2 worm cellular contexts compared by ENCODE assay signal in the genomic region with DNA sequence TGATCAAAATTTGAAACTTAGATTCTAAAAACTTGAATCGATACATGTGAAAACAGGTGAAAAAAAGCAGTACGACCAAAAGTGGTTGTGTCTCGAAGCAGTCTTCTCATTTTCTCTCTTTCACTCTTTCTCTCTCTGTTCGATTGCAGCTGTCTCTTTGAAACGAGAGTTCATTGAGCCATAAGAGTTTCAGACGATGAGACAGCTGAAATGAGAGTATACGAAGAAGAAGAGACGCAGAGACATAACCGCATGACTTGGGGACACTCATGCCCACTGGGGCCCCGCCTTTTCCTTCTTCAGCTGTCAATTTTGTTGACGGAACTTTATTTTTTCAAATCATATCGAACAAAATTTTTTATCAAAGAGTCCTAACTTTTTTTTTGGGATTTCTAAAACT.
TF ChIP-seq lines count a peak whose summit lies in the region.

No protein-coding gene starts in this region.

TF ChIP-seq in whole organism, L1 larva, 84 proteins besides CTCF, POLR2A, EP300 and RAD21 (continued from another document):
- no peak for TF ChIP-seq aha-1 (tag; optimal IDR thresholded peaks at IDR 0.05; lab: Kevin White, UChicago)
- peak; percentile 1 for TF ChIP-seq lin-15B (tag; optimal IDR thresholded peaks at IDR 0.05; lab: Kevin White, UChicago)
- no peak for TF ChIP-seq nhr-84 (tag; optimal IDR thresholded peaks at IDR 0.05; lab: Kevin White, UChicago)
- TF ChIP-seq egl-13 (tag; optimal IDR thresholded peaks at IDR 0.05; lab: Kevin White, UChicago), result peak; percentile 55
- no peak for TF ChIP-seq nhr-76 (tag; optimal IDR thresholded peaks at IDR 0.05; lab: Kevin White, UChicago)
- no peak for TF ChIP-seq unc-98 (GFP tag; IDR thresholded peaks at IDR 0.05; lab: Robert Waterston, UW)
- TF ChIP-seq ama-1 (optimal IDR thresholded peaks at IDR 0.05; lab: Kevin White, UChicago), result peak; percentile 6
- no peak for TF ChIP-seq unc-62 (GFP tag; optimal IDR thresholded peaks at IDR 0.05; lab: Kevin White, UChicago)
- TF ChIP-seq unc-30 (tag; optimal IDR thresholded peaks at IDR 0.05; lab: Kevin White, UChicago), result no peak
- peak; percentile 30 for TF ChIP-seq nhr-237 (tag; optimal IDR thresholded peaks at IDR 0.05; lab: Kevin White, UChicago)
- peak; percentile 5 to 90 (median 86) for TF ChIP-seq ceh-82 (tag; optimal IDR thresholded peaks at IDR 0.05; lab: Kevin White, UChicago)
- TF ChIP-seq C16A3.4 (tag; optimal IDR thresholded peaks at IDR 0.05; lab: Kevin White, UChicago), result peak; percentile 71
- TF ChIP-seq nhr-20 (tag; optimal IDR thresholded peaks at IDR 0.05; lab: Kevin White, UChicago), result peak; percentile 91
- peak; percentile 72 for TF ChIP-seq unc-86 (tag; optimal IDR thresholded peaks at IDR 0.05; lab: Kevin White, UChicago)
- TF ChIP-seq fos-1 (tag; optimal IDR thresholded peaks at IDR 0.05; lab: Kevin White, UChicago), result peak; percentile 86
- peak; percentile 40 to 54 for TF ChIP-seq egl-27 (tag; optimal IDR thresholded peaks at IDR 0.05; lab: Kevin White, UChicago)
- TF ChIP-seq fkh-8 (tag; optimal IDR thresholded peaks at IDR 0.05; lab: Kevin White, UChicago), result peak; percentile 89
- TF ChIP-seq lir-3 (tag; optimal IDR thresholded peaks at IDR 0.05; lab: Kevin White, UChicago; ENCODE audit: poor library complexity), result peak; percentile 62
- TF ChIP-seq hpl-2 (GFP tag; optimal IDR thresholded peaks at IDR 0.05; lab: Kevin White, UChicago), result peak; percentile 44
- TF ChIP-seq ceh-63 (GFP tag; optimal IDR thresholded peaks at IDR 0.05; lab: Kevin White, UChicago), result no peak
- TF ChIP-seq efl-1 (optimal IDR thresholded peaks at IDR 0.05; lab: Kevin White, UChicago), result peak; percentile 83 to 91
- TF ChIP-seq efl-1 (GFP tag; optimal IDR thresholded peaks at IDR 0.05 in 1 of 2; lab: Kevin White, UChicago), result peak; percentile 63 to 96
- no peak for TF ChIP-seq vab-15 (tag; optimal IDR thresholded peaks at IDR 0.05; lab: Kevin White, UChicago)
- peak; percentile 86 for TF ChIP-seq swsn-7 (tag; optimal IDR thresholded peaks at IDR 0.05; lab: Kevin White, UChicago)
- TF ChIP-seq grh-1 (GFP tag; IDR thresholded peaks at IDR 0.05; lab: Robert Waterston, UW), result peak; percentile 80
- peak; percentile 51 for TF ChIP-seq F16B12.6 (tag; optimal IDR thresholded peaks at IDR 0.05; lab: Kevin White, UChicago)
- peak; percentile 68 to 84 for TF ChIP-seq lin-35 (GFP tag; optimal IDR thresholded peaks at IDR 0.05; lab: Kevin White, UChicago)
- peak; percentile 53 for TF ChIP-seq elt-2 (tag; optimal IDR thresholded peaks at IDR 0.05; lab: Kevin White, UChicago)
- peak; percentile 49 for TF ChIP-seq nhr-77 (tag; optimal IDR thresholded peaks at IDR 0.05; lab: Kevin White, UChicago)
- TF ChIP-seq dsc-1 (tag; optimal IDR thresholded peaks at IDR 0.05; lab: Kevin White, UChicago), result peak; percentile 48
- TF ChIP-seq fkh-10 (GFP tag; optimal IDR thresholded peaks at IDR 0.05; lab: Kevin White, UChicago), result peak; percentile 2
- TF ChIP-seq pag-3 (tag; optimal IDR thresholded peaks at IDR 0.05; lab: Kevin White, UChicago; ENCODE audit: borderline replicate concordance, insufficient read depth), result no peak
- TF ChIP-seq mdl-1 (tag; optimal IDR thresholded peaks at IDR 0.05; lab: Kevin White, UChicago), result peak; percentile 14 to 92
- peak; percentile 80 for TF ChIP-seq xbp-1 (tag; optimal IDR thresholded peaks at IDR 0.05; lab: Kevin White, UChicago)
- TF ChIP-seq lin-39 (tag; optimal IDR thresholded peaks at IDR 0.05; lab: Kevin White, UChicago), result peak; percentile 60
- peak in 2 of 6 experiments; percentile 63 to 82 for TF ChIP-seq elt-3 (tag; optimal IDR thresholded peaks at IDR 0.05; lab: Kevin White, UChicago)
- TF ChIP-seq mef-2 (tag; optimal IDR thresholded peaks at IDR 0.05; lab: Kevin White, UChicago), result peak; percentile 66
- TF ChIP-seq zag-1 (tag; optimal IDR thresholded peaks at IDR 0.05; lab: Kevin White, UChicago), result no peak
- TF ChIP-seq nhr-71 (tag; optimal IDR thresholded peaks at IDR 0.05; lab: Kevin White, UChicago), result peak; percentile 96

TF ChIP-seq in whole organism, L4 larva, 104 proteins besides CTCF, POLR2A, EP300 and RAD21 (continued from another document):
- TF ChIP-seq aly-2 (tag; optimal IDR thresholded peaks at IDR 0.05; lab: Kevin White, UChicago) (no peak), nhr-41 (GFP tag; IDR thresholded peaks at IDR 0.05; lab: Robert Waterston, UW) (no peak), dve-1 (tag; optimal IDR thresholded peaks at IDR 0.05; lab: Kevin White, UChicago; ENCODE audit: insufficient read depth) (peak; percentile 62), egl-27 (tag; optimal IDR thresholded peaks at IDR 0.05; lab: Kevin White, UChicago) (no peak), unc-39 (tag; optimal IDR thresholded peaks at IDR 0.05; lab: Kevin White, UChicago) (no peak), skn-1 (tag; optimal IDR thresholded peaks at IDR 0.05; lab: Kevin White, UChicago) (no peak), ZK546.5 (tag; optimal IDR thresholded peaks at IDR 0.05; lab: Kevin White, UChicago) (no peak), zag-1 (tag; optimal IDR thresholded peaks at IDR 0.05; lab: Kevin White, UChicago) (no peak), mes-2 (tag; optimal IDR thresholded peaks at IDR 0.05; lab: Kevin White, UChicago; ENCODE audit: poor library complexity, severe bottlenecking) (peak; percentile 82), daf-19 (GFP tag; conservative IDR thresholded peaks at IDR 0.05; lab: Robert Waterston, UW) (no peak), hif-1 (tag; optimal IDR thresholded peaks at IDR 0.05; lab: Kevin White, UChicago) (peak in 1 of 2 experiments; percentile 71), spr-1 (tag; optimal IDR thresholded peaks at IDR 0.05; lab: Kevin White, UChicago) (peak; percentile 65), nhr-237 (tag; optimal IDR thresholded peaks at IDR 0.05; lab: Kevin White, UChicago) (no peak), F10B5.3 (tag; optimal IDR thresholded peaks at IDR 0.05; lab: Kevin White, UChicago) (no peak), mep-1 (tag; optimal IDR thresholded peaks at IDR 0.05; lab: Kevin White, UChicago) (peak; percentile 82), saeg-2 (GFP tag; IDR thresholded peaks at IDR 0.05; lab: Robert Waterston, UW) (no peak), lin-39 (tag; optimal IDR thresholded peaks at IDR 0.05; lab: Kevin White, UChicago) (no peak), tag-97 (GFP tag; IDR thresholded peaks at IDR 0.05; lab: Robert Waterston, UW) (no peak), nhr-102 (tag; optimal IDR thresholded peaks at IDR 0.05; lab: Kevin White, UChicago) (no peak), madf-5 (GFP tag; IDR thresholded peaks at IDR 0.05; lab: Robert Waterston, UW) (no peak), vab-7 (GFP tag; IDR thresholded peaks at IDR 0.05; lab: Robert Waterston, UW) (no peak), F37D6.2 (tag; optimal IDR thresholded peaks at IDR 0.05; lab: Kevin White, UChicago) (peak; percentile 29), sdz-12 (GFP tag; optimal IDR thresholded peaks at IDR 0.05; lab: Kevin White, UChicago) (no peak), dmd-9 (GFP tag; IDR thresholded peaks at IDR 0.05; lab: Robert Waterston, UW) (no peak), lin-13 (GFP tag; optimal IDR thresholded peaks at IDR 0.05; lab: Kevin White, UChicago) (peak; percentile 19), nhr-111 (GFP tag; optimal IDR thresholded peaks at IDR 0.05; lab: Kevin White, UChicago) (no peak), ceh-20 (GFP tag; IDR thresholded peaks at IDR 0.05; lab: Robert Waterston, UW) (peak; percentile 85; the same call in 1 of the 2 replicates), Y5F2A.4 (GFP tag; optimal IDR thresholded peaks at IDR 0.05; lab: Kevin White, UChicago) (no peak), dmd-6 (GFP tag; IDR thresholded peaks at IDR 0.05; lab: Robert Waterston, UW) (peak; percentile 92), fos-1 (tag; optimal IDR thresholded peaks at IDR 0.05; lab: Kevin White, UChicago) (no peak), mxl-2 (GFP tag; conservative IDR thresholded peaks at IDR 0.05; lab: Robert Waterston, UW) (no peak), T26A8.4 (GFP tag; IDR thresholded peaks at IDR 0.05; lab: Robert Waterston, UW) (peak; percentile 77), mdl-1 (tag; optimal IDR thresholded peaks at IDR 0.05; lab: Kevin White, UChicago) (peak; percentile 50 to 91), zip-11 (GFP tag; IDR thresholded peaks at IDR 0.05; lab: Robert Waterston, UW) (no peak), arid-1 (GFP tag; conservative IDR thresholded peaks at IDR 0.05; lab: Robert Waterston, UW) (peak; percentile 55; the same call in 1 of the 2 replicates), F44E2.7 (GFP tag; IDR thresholded peaks at IDR 0.05; lab: Robert Waterston, UW) (no peak), T20F7.1 (GFP tag; optimal IDR thresholded peaks at IDR 0.05; lab: Kevin White, UChicago) (peak; percentile 65), aha-1 (tag; lab: Kevin White, UChicago) (peak; percentile 78), unc-130 (GFP tag; optimal IDR thresholded peaks at IDR 0.05; lab: Kevin White, UChicago) (no peak), gei-8 (GFP tag; optimal IDR thresholded peaks at IDR 0.05; lab: Kevin White, UChicago) (peak; percentile 49), daf-16 (GFP tag; optimal IDR thresholded peaks at IDR 0.05; lab: Kevin White, UChicago) (peak; percentile 2 to 45), daf-16 (tag; optimal IDR thresholded peaks at IDR 0.05; lab: Kevin White, UChicago) (peak; percentile 70), nhr-6 (tag; optimal IDR thresholded peaks at IDR 0.05; lab: Kevin White, UChicago) (peak; percentile 95), lin-38 (GFP tag; IDR thresholded peaks at IDR 0.05; lab: Robert Waterston, UW) (peak; percentile 44; the same call in 1 of the 2 replicates), nhr-48 (tag; optimal IDR thresholded peaks at IDR 0.05; lab: Kevin White, UChicago) (peak; percentile 79), nhr-25 (tag; optimal IDR thresholded peaks at IDR 0.05; lab: Kevin White, UChicago; ENCODE audit: borderline replicate concordance, insufficient read depth) (peak; percentile 76), jun-1 (tag; optimal IDR thresholded peaks at IDR 0.05; lab: Kevin White, UChicago) (peak; percentile 53), mdt-29 (GFP tag; IDR thresholded peaks at IDR 0.05; lab: Robert Waterston, UW) (peak; percentile 60; the same call in 1 of the 2 replicates), nhr-28 (tag; optimal IDR thresholded peaks at IDR 0.05; lab: Kevin White, UChicago) (peak; percentile 80), ama-1 (optimal IDR thresholded peaks at IDR 0.05; lab: Kevin White, UChicago) (peak; percentile 30), php-3 (GFP tag; IDR thresholded peaks at IDR 0.05; lab: Robert Waterston, UW) (peak; percentile 62; the same call in 1 of the 2 replicates), madf-9 (GFP tag; conservative IDR thresholded peaks at IDR 0.05; lab: Robert Waterston, UW) (0 out of 2 replicates have a peak, but pooled peaks have one; percentile 38), zip-2 (tag; optimal IDR thresholded peaks at IDR 0.05; lab: Kevin White, UChicago) (no peak)
